Fruit fly (Drosophila melanogaster): Measurements from ENCODE around the gene CG32655.

Gene CG32655

dm6 chrX:12248049-12248448, 12.4 kb upstream of the CG32655 start (continued):
- TF ChIP-seq Fer3 (tag; optimal IDR thresholded peaks at IDR 0.05) (no peak), CG6175 (GFP tag; IDR thresholded peaks at IDR 0.05) (no peak), Lhr (GFP tag; optimal IDR thresholded peaks at IDR 0.05) (no peak), E2f1 (GFP tag; IDR thresholded peaks at IDR 0.05) (no peak), CG6689 (GFP tag; IDR thresholded peaks at IDR 0.05) (no peak), bowl (GFP tag; IDR thresholded peaks at IDR 0.05) (no peak), schlank (tag; optimal IDR thresholded peaks at IDR 0.05) (no peak), CG10366 (GFP tag; IDR thresholded peaks at IDR 0.05) (no peak), Elba2 (GFP tag; optimal IDR thresholded peaks at IDR 0.05) (no peak), CG12744 (GFP tag; optimal IDR thresholded peaks at IDR 0.05) (no peak), shn (GFP tag; optimal IDR thresholded peaks at IDR 0.05) (no peak), MTF-1 (GFP tag; optimal IDR thresholded peaks at IDR 0.05; ENCODE audit: borderline replicate concordance) (no peak), slp2 (GFP tag; optimal IDR thresholded peaks at IDR 0.05) (no peak), danr (GFP tag; IDR thresholded peaks at IDR 0.05) (no peak), CG17385 (GFP tag; optimal IDR thresholded peaks at IDR 0.05) (no peak), CG11696 (GFP tag; IDR thresholded peaks at IDR 0.05) (no peak), CG17802 (tag; optimal IDR thresholded peaks at IDR 0.05) (no peak), CG12942 (GFP tag; optimal IDR thresholded peaks at IDR 0.05) (no peak), pum (GFP tag; optimal IDR thresholded peaks at IDR 0.05) (no peak), h (optimal IDR thresholded peaks at IDR 0.05) (no peak), gt (GFP tag; IDR thresholded peaks at IDR 0.05) (no peak), D19A (tag; optimal IDR thresholded peaks at IDR 0.05) (peak; percentile 23), CG3407 (GFP tag; optimal IDR thresholded peaks at IDR 0.05) (no peak), toy (GFP tag; IDR thresholded peaks at IDR 0.05) (no peak), Asciz (GFP tag; optimal IDR thresholded peaks at IDR 0.05) (no peak), CG10979 (tag; optimal IDR thresholded peaks at IDR 0.05) (peak; percentile 53), Dfd (GFP tag; optimal IDR thresholded peaks at IDR 0.05) (no peak), repo (GFP tag; optimal IDR thresholded peaks at IDR 0.05) (no peak), cas (GFP tag; IDR thresholded peaks at IDR 0.05) (no peak), fd102C (GFP tag; optimal IDR thresholded peaks at IDR 0.05) (no peak), PHDP (tag; optimal IDR thresholded peaks at IDR 0.05) (no peak), Rx (GFP tag; IDR thresholded peaks at IDR 0.05) (no peak), p53 (GFP tag; optimal IDR thresholded peaks at IDR 0.05) (no peak), CG8089 (GFP tag; optimal IDR thresholded peaks at IDR 0.05) (no peak), tin (GFP tag; optimal IDR thresholded peaks at IDR 0.05) (no peak), lmd (GFP tag; IDR thresholded peaks at IDR 0.05) (no peak), gem (tag; optimal IDR thresholded peaks at IDR 0.05) (peak; percentile 54), BEAF-32 (GFP tag; optimal IDR thresholded peaks at IDR 0.05) (no peak), croc (GFP tag; conservative IDR thresholded peaks at IDR 0.05) (no peak), Tbp (GFP tag; optimal IDR thresholded peaks at IDR 0.05) (no peak), CG2202 (tag; optimal IDR thresholded peaks at IDR 0.05) (no peak), en (GFP tag; optimal IDR thresholded peaks at IDR 0.05) (no peak), CG15696 (tag; optimal IDR thresholded peaks at IDR 0.05) (no peak), MBD-R2 (GFP tag; IDR thresholded peaks at IDR 0.05) (no peak), CG32772 (GFP tag; IDR thresholded peaks at IDR 0.05) (no peak), CG2129 (GFP tag; IDR thresholded peaks at IDR 0.05; ENCODE audit: partially characterized antibody) (no peak), CG6791 (GFP tag; IDR thresholded peaks at IDR 0.05; ENCODE audit: partially characterized antibody) (peak; percentile 10; the same call in 1 of the 3 replicates), vvl (GFP tag; IDR thresholded peaks at IDR 0.05) (no peak), esg (GFP tag; conservative IDR thresholded peaks at IDR 0.05) (no peak), CG18262 (tag; optimal IDR thresholded peaks at IDR 0.05) (no peak), pfk (GFP tag; optimal IDR thresholded peaks at IDR 0.05) (no peak), CG11247 (GFP tag; IDR thresholded peaks at IDR 0.05) (no peak), bcd (GFP tag; optimal IDR thresholded peaks at IDR 0.05) (no peak)

All from whole organism, embryonic.